Fruit fly (Drosophila melanogaster) whole organism, pupa: Measurements from ENCODE around the gene CG34026.

Experiments used
- D1 ChIP-seq: fragments of 200-800 bp; sonication (Bioruptor generic); optimal IDR thresholded peaks from 2 replicates; lab custom pipeline; 2018; ENCODE audit warnings: missing biosample characterization, mild to moderate bottlenecking, missing genetic modification characterization, moderate library complexity
- Pif1A ChIP-seq: fragments of 200-800 bp; sonication (Bioruptor generic); optimal IDR thresholded peaks from 3 replicates; lab custom pipeline; 2016; ENCODE audit warnings: missing biosample characterization, missing genetic modification characterization
- fd96Ca ChIP-seq: fragments of 200-800 bp; sonication (Bioruptor generic); IDR thresholded peaks from 3 replicates; pipeline ENCODE4 v1.3.6; 2022; ENCODE audit warnings: missing biosample characterization, missing genetic modification characterization
- gl ChIP-seq: fragments of 200-800 bp; sonication (Bioruptor generic); optimal IDR thresholded peaks from 2 replicates; lab custom pipeline; 2018; ENCODE audit warnings: missing biosample characterization, mild to moderate bottlenecking, missing genetic modification characterization
- rn ChIP-seq: fragments of 200-800 bp; sonication (Bioruptor generic); IDR thresholded peaks from 2 replicates; pipeline ENCODE4 v1.3.6; 2022; ENCODE audit warnings: missing biosample characterization, missing genetic modification characterization

DNA sequence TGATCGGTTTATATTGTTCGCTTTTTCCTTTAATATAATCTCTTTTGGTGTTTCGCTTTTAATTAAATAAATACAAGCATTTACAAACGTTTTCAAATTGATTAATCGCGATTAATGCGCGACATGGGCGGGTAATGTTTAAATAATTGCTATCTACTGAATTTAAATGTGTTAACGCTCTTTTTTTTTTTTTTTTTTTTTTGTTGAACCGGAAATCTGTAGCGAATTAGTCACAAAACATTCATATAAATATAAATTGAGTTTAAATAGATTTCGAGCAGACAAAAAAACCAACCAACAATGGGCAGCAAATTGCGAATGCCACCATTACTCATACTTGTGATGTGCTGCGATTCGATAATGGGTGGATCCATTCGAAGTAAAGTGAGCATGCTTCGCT lies 22.4 kb upstream of the CG34026 start, which contains the start of gene CG34028:
- TF ChIP-seq rn (no peak), fd96Ca (GFP tag; lab: Robert Waterston, UW) (no peak), D1 (tag; lab: Kevin White, UChicago) (no peak), Pif1A (GFP tag; lab: Kevin White, UChicago) (no peak), gl (tag; lab: Kevin White, UChicago) (no peak)
